Fruit fly (Drosophila melanogaster) whole organism, prepupa: ENCODE results near the gene CG9330.

Experiments
- CG6276 ChIP-seq: fragments of 200-800 bp; sonication (Bioruptor generic); optimal IDR thresholded peaks from 2 replicates; lab custom pipeline; 2017; ENCODE audit warnings: missing biosample characterization, mild to moderate bottlenecking, missing genetic modification characterization
- CG6854 ChIP-seq: fragments of 200-800 bp; sonication (Bioruptor generic); optimal IDR thresholded peaks from 2 replicates; lab custom pipeline; 2017; ENCODE audit warnings: missing biosample characterization, mild to moderate bottlenecking, missing genetic modification characterization
- CG8119 ChIP-seq: fragments of 200-800 bp; sonication (Bioruptor generic); IDR thresholded peaks from 3 replicates; pipeline ENCODE4 v1.3.6; 2022; ENCODE audit warnings: missing biosample characterization, missing genetic modification characterization
- Ets21C ChIP-seq: fragments of 200-800 bp; sonication (Bioruptor generic); optimal IDR thresholded peaks from 3 replicates; lab custom pipeline; 2016; ENCODE audit warnings: missing biosample characterization, missing genetic modification characterization
- Gug ChIP-seq: fragments of 200-800 bp; sonication (Bioruptor generic); IDR thresholded peaks from 2 replicates; pipeline ENCODE4 v1.3.6; 2022; ENCODE audit warnings: missing biosample characterization, missing genetic modification characterization
- Hr38 ChIP-seq: sonication (Bioruptor generic); optimal IDR thresholded peaks from 2 replicates; lab custom pipeline; 2016; ENCODE audit warnings: missing biosample characterization, missing genetic modification characterization
- Met ChIP-seq: fragments of 200-800 bp; sonication (Bioruptor generic); optimal IDR thresholded peaks from 3 replicates; lab custom pipeline; 2016; ENCODE audit warnings: missing biosample characterization, missing genetic modification characterization
- Sox14 ChIP-seq: fragments of 200-800 bp; sonication (Bioruptor generic); optimal IDR thresholded peaks from 3 replicates; lab custom pipeline; 2016; ENCODE audit warnings: missing biosample characterization, missing genetic modification characterization
- achi ChIP-seq: fragments of 200-800 bp; sonication (Bioruptor generic); optimal IDR thresholded peaks from 3 replicates; lab custom pipeline; 2016; ENCODE audit warnings: missing biosample characterization, missing genetic modification characterization
- cyc ChIP-seq: fragments of 200-800 bp; sonication (Bioruptor generic); optimal IDR thresholded peaks from 3 replicates; lab custom pipeline; 2016; ENCODE audit warnings: missing biosample characterization, missing genetic modification characterization
- ss ChIP-seq, 2 experiments: fragments of 200-800 bp; sonication (Bioruptor generic); optimal IDR thresholded peaks; 2 replicates in 1 of 2; 3 replicates in 1 of 2; lab custom pipeline; 2017 to 2018; ENCODE audit warnings: mild to moderate bottlenecking in 2 of 2, missing biosample characterization in 2 of 2, missing genetic modification characterization in 2 of 2, moderate library complexity in 1 of 2
- topi ChIP-seq: fragments of 200-800 bp; sonication (Bioruptor generic); optimal IDR thresholded peaks from 3 replicates; lab custom pipeline; 2016; ENCODE audit warnings: missing biosample characterization, missing genetic modification characterization
- vri ChIP-seq: fragments of 200-800 bp; sonication (Bioruptor generic); optimal IDR thresholded peaks from 3 replicates; lab custom pipeline; 2016; ENCODE audit warnings: missing biosample characterization, mild to moderate bottlenecking, missing genetic modification characterization

DNA sequence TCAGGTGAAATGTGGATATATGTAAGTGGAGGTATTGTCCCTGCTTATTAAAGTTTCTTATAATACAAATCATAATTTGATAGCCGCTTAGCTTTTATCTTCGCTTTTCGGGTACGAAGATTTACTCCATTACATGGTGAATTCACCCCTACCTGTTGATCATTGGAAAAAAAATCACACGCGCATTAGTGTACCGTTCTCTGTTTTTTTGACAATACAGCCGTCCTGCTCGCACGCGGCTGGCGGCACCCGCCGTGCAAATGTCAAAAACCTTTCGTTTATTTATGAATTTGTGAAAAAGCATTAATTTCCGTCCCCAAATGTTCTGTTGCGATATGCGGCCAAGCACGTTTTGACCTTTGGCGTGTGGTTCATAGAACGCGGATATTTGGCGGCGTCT, 45.8 kb downstream of the CG9330 start:
- TF ChIP-seq Ets21C (GFP tag; lab: Kevin White, UChicago) (no peak), CG6276 (GFP tag; lab: Kevin White, UChicago) (no peak), CG6854 (GFP tag; lab: Kevin White, UChicago) (no peak), ss (GFP tag; optimal IDR thresholded peaks at IDR 0.05; lab: Kevin White, UChicago) (no peak), cyc (no peak), achi (no peak), Hr38 (GFP tag; lab: Kevin White, UChicago) (no peak), Sox14 (GFP tag; lab: Kevin White, UChicago) (no peak), Gug (GFP tag; lab: Robert Waterston, UW) (no peak), topi (no peak), Met (GFP tag; lab: Kevin White, UChicago) (no peak), CG8119 (GFP tag; lab: Robert Waterston, UW) (no peak), vri (GFP tag; lab: Kevin White, UChicago) (no peak)
